Fruit fly (Drosophila melanogaster) whole organism, embryonic: ENCODE measurements around the gene TotM.

ENCODE experiments used
- Adf1 ChIP-seq: fragments of 200-800 bp; sonication (Bioruptor generic); IDR thresholded peaks from 2 replicates; pipeline ENCODE4 v1.3.6; 2022; ENCODE audit warnings: missing biosample characterization, missing genetic modification characterization
- CG10321 ChIP-seq: fragments of 200-800 bp; sonication (Bioruptor generic); IDR thresholded peaks from 2 replicates; pipeline ENCODE4 v1.3.6; 2022; ENCODE audit warnings: missing biosample characterization, missing genetic modification characterization
- CG10462 ChIP-seq: fragments of 200-800 bp; sonication (Bioruptor generic); optimal IDR thresholded peaks from 2 replicates; lab custom pipeline; 2016; ENCODE audit warnings: missing biosample characterization, missing genetic modification characterization
- CG10654 ChIP-seq: fragments of 200-800 bp; sonication (Bioruptor generic); optimal IDR thresholded peaks from 2 replicates; lab custom pipeline; 2016; ENCODE audit warnings: missing biosample characterization, missing genetic modification characterization
- CG11560 ChIP-seq: fragments of 200-800 bp; sonication (Bioruptor generic); IDR thresholded peaks from 3 replicates; pipeline ENCODE4 v1.3.6; 2022; ENCODE audit warnings: missing biosample characterization, missing genetic modification characterization
- CG12391 ChIP-seq: fragments of 200-800 bp; sonication (Bioruptor generic); optimal IDR thresholded peaks from 3 replicates; lab custom pipeline; 2018; ENCODE audit warnings: missing biosample characterization, mild to moderate bottlenecking, missing genetic modification characterization, moderate library complexity
- CG12659 ChIP-seq: fragments of 200-800 bp; sonication (Bioruptor generic); optimal IDR thresholded peaks from 3 replicates; lab custom pipeline; 2017; ENCODE audit warnings: mild to moderate bottlenecking, missing biosample characterization, missing genetic modification reagents, missing genetic modification characterization
- CG12769 ChIP-seq: fragments of 200-800 bp; sonication (Bioruptor generic); optimal IDR thresholded peaks from 2 replicates; lab custom pipeline; 2019; ENCODE audit warnings: missing biosample characterization, mild to moderate bottlenecking, missing genetic modification characterization, moderate library complexity
- CG13624 ChIP-seq: fragments of 200-800 bp; sonication (Bioruptor generic); optimal IDR thresholded peaks from 2 replicates; lab custom pipeline; 2016; ENCODE audit warnings: missing biosample characterization, missing genetic modification characterization
- CG14014 ChIP-seq: fragments of 200-800 bp; sonication (Bioruptor generic); IDR thresholded peaks from 2 replicates; pipeline ENCODE4 v1.3.6; 2022; ENCODE audit warnings: missing biosample characterization, missing genetic modification characterization
- CG15514 ChIP-seq: fragments of 200-800 bp; sonication (Bioruptor generic); optimal IDR thresholded peaks from 3 replicates; lab custom pipeline; 2017; ENCODE audit warnings: missing biosample characterization, missing genetic modification characterization, mild to moderate bottlenecking, moderate library complexity, missing genetic modification reagents
- CG1602 ChIP-seq: fragments of 200-800 bp; sonication (Bioruptor generic); optimal IDR thresholded peaks from 3 replicates; lab custom pipeline; 2016; ENCODE audit warnings: missing biosample characterization, missing genetic modification characterization
- CG31224 ChIP-seq: fragments of 200-800 bp; sonication (Bioruptor generic); IDR thresholded peaks from 2 replicates; pipeline ENCODE4 v1.3.6; 2022; ENCODE audit warnings: missing biosample characterization, missing genetic modification characterization
- CG34376 ChIP-seq: fragments of 200-800 bp; sonication (Bioruptor generic); optimal IDR thresholded peaks from 2 replicates; lab custom pipeline; 2018; ENCODE audit warnings: missing biosample characterization, mild to moderate bottlenecking, missing genetic modification characterization
- CG8089 ChIP-seq: fragments of 200-800 bp; sonication (Bioruptor generic); optimal IDR thresholded peaks from 3 replicates; lab custom pipeline; 2016; ENCODE audit warnings: missing biosample characterization, missing genetic modification characterization
- CG9797 ChIP-seq: fragments of 200-800 bp; sonication (Bioruptor generic); optimal IDR thresholded peaks from 3 replicates; lab custom pipeline; 2018; ENCODE audit warnings: missing biosample characterization, mild to moderate bottlenecking, missing genetic modification characterization
- E2f1 ChIP-seq: fragments of 200-800 bp; sonication (Bioruptor generic); IDR thresholded peaks from 2 replicates; pipeline ENCODE4 v1.3.6; 2022; ENCODE audit warnings: missing biosample characterization, missing genetic modification characterization
- H15 ChIP-seq: fragments of 200-800 bp; sonication (Bioruptor generic); IDR thresholded peaks from 3 replicates; pipeline ENCODE4 v1.3.6; 2022; ENCODE audit warnings: missing biosample characterization, missing genetic modification characterization
- Hmx ChIP-seq: fragments of 200-800 bp; sonication (Bioruptor generic); optimal IDR thresholded peaks from 2 replicates; lab custom pipeline; 2016; ENCODE audit warnings: missing biosample characterization, missing genetic modification characterization
- Jarid2 ChIP-seq: fragments of 200-800 bp; sonication (Bioruptor generic); optimal IDR thresholded peaks from 3 replicates; lab custom pipeline; 2017; ENCODE audit warnings: mild to moderate bottlenecking, missing biosample characterization, missing genetic modification reagents, missing genetic modification characterization
- Med ChIP-seq: fragments of 200-800 bp; sonication (Bioruptor generic); peaks from one replicate; lab custom pipeline; 2016; ENCODE audit warnings: missing biosample characterization, missing genetic modification characterization, mild to moderate bottlenecking, inconsistent platforms, moderate library complexity
- Mes4 ChIP-seq: fragments of 200-800 bp; sonication (Bioruptor generic); optimal IDR thresholded peaks from 2 replicates; lab custom pipeline; 2016; ENCODE audit warnings: missing biosample characterization, missing genetic modification characterization
- Optix ChIP-seq: fragments of 200-800 bp; sonication (Bioruptor generic); IDR thresholded peaks from 3 replicates; pipeline ENCODE4 v1.3.6; 2022; ENCODE audit warnings: missing biosample characterization, missing genetic modification characterization
- Pdp1 ChIP-seq, 2 experiments: fragments of 200-800 bp; sonication (Bioruptor generic); optimal IDR thresholded peaks; 3 replicates each; lab custom pipeline; 2016; ENCODE audit warnings: missing biosample characterization in 2 of 2, missing genetic modification characterization in 2 of 2, mild to moderate bottlenecking in 1 of 2, moderate library complexity in 1 of 2
- Six4 ChIP-seq: fragments of 200-800 bp; sonication (Bioruptor generic); optimal IDR thresholded peaks from 2 replicates; lab custom pipeline; 2016; ENCODE audit warnings: missing biosample characterization, missing genetic modification characterization
- Sox100B ChIP-seq: fragments of 200-800 bp; sonication (Bioruptor generic); optimal IDR thresholded peaks from 3 replicates; lab custom pipeline; 2018; ENCODE audit warnings: missing biosample characterization, mild to moderate bottlenecking, missing genetic modification characterization
- Sox102F ChIP-seq: fragments of 200-800 bp; sonication (Bioruptor generic); optimal IDR thresholded peaks from 2 replicates; lab custom pipeline; 2018; ENCODE audit warnings: missing biosample characterization, mild to moderate bottlenecking, missing genetic modification characterization, moderate library complexity
- Xbp1 ChIP-seq: fragments of 200-800 bp; sonication (Bioruptor generic); optimal IDR thresholded peaks from 3 replicates; lab custom pipeline; 2016; ENCODE audit warnings: missing biosample characterization, mild to moderate bottlenecking, missing genetic modification characterization
- ac ChIP-seq: fragments of 200-800 bp; sonication (Bioruptor generic); optimal IDR thresholded peaks from 3 replicates; lab custom pipeline; 2017; ENCODE audit warnings: missing biosample characterization, mild to moderate bottlenecking, missing genetic modification characterization
- amos ChIP-seq: fragments of 200-800 bp; sonication (Bioruptor generic); IDR thresholded peaks from 2 replicates; pipeline ENCODE4 v1.3.6; 2022; ENCODE audit warnings: missing biosample characterization, missing genetic modification characterization; ENCODE audit not compliant: partially characterized antibody
- ap ChIP-seq: fragments of 200-800 bp; sonication (Bioruptor generic); IDR thresholded peaks from 2 replicates; pipeline ENCODE4 v1.3.6; 2022; ENCODE audit warnings: missing biosample characterization, missing genetic modification characterization
- ara ChIP-seq: fragments of 200-800 bp; sonication (Bioruptor generic); IDR thresholded peaks from 2 replicates; pipeline ENCODE4 v1.3.6; 2022; ENCODE audit warnings: missing biosample characterization, missing genetic modification characterization
- bsh ChIP-seq, 2 experiments: fragments of 200-800 bp; sonication (Bioruptor generic); optimal IDR thresholded peaks; 2 replicates each; lab custom pipeline; 2017 to 2018; ENCODE audit warnings: mild to moderate bottlenecking in 2 of 2, missing biosample characterization in 2 of 2, missing genetic modification characterization in 2 of 2, moderate library complexity in 1 of 2
- caup ChIP-seq: fragments of 200-800 bp; sonication (Bioruptor generic); optimal IDR thresholded peaks from 3 replicates; lab custom pipeline; 2017; ENCODE audit warnings: missing biosample characterization, mild to moderate bottlenecking, missing genetic modification characterization, moderate library complexity; ENCODE audit not compliant: severe bottlenecking
- disco-r ChIP-seq: fragments of 200-800 bp; sonication (Bioruptor generic); optimal IDR thresholded peaks from 2 replicates; lab custom pipeline; 2016; ENCODE audit warnings: missing biosample characterization, missing genetic modification characterization
- dmrt99B ChIP-seq: fragments of 200-800 bp; sonication (Bioruptor generic); optimal IDR thresholded peaks from 2 replicates; lab custom pipeline; 2018; ENCODE audit warnings: missing biosample characterization, mild to moderate bottlenecking, missing genetic modification characterization, moderate library complexity
- exex ChIP-seq: fragments of 200-800 bp; sonication (Bioruptor generic); optimal IDR thresholded peaks from 4 replicates; lab custom pipeline; 2018; ENCODE audit warnings: missing biosample characterization, mild to moderate bottlenecking, missing genetic modification characterization, moderate library complexity
- gcm2 ChIP-seq: fragments of 200-800 bp; sonication (Bioruptor generic); optimal IDR thresholded peaks from 2 replicates; lab custom pipeline; 2016; ENCODE audit warnings: missing biosample characterization, missing genetic modification characterization
- gfzf ChIP-seq: fragments of 200-800 bp; sonication (Bioruptor generic); optimal IDR thresholded peaks from 2 replicates; lab custom pipeline; 2016; ENCODE audit warnings: missing biosample characterization, mild to moderate bottlenecking, missing genetic modification characterization, moderate library complexity
- kni ChIP-seq: fragments of 200-800 bp; sonication (Bioruptor generic); optimal IDR thresholded peaks from 3 replicates; lab custom pipeline; 2017; ENCODE audit warnings: mild to moderate bottlenecking, missing biosample characterization, missing genetic modification reagents, missing genetic modification characterization
- luna ChIP-seq: fragments of 200-800 bp; sonication (Bioruptor generic); optimal IDR thresholded peaks from 2 replicates; lab custom pipeline; 2016; ENCODE audit warnings: missing biosample characterization, missing genetic modification characterization
- nerfin-1 ChIP-seq: fragments of 200-800 bp; sonication (Bioruptor generic); optimal IDR thresholded peaks from 3 replicates; lab custom pipeline; 2019; ENCODE audit warnings: missing biosample characterization, mild to moderate bottlenecking, missing genetic modification characterization, moderate library complexity
- otp ChIP-seq: fragments of 200-800 bp; sonication (Bioruptor generic); IDR thresholded peaks from 3 replicates; pipeline ENCODE4, ENCODE4 v1.3.6; 2022; ENCODE audit warnings: missing biosample characterization, missing genetic modification characterization
- pum ChIP-seq: fragments of 200-800 bp; sonication (Bioruptor generic); optimal IDR thresholded peaks from 2 replicates; lab custom pipeline; 2016; ENCODE audit warnings: missing biosample characterization, missing genetic modification characterization
- run ChIP-seq: fragments of 200-800 bp; sonication (Bioruptor generic); optimal IDR thresholded peaks from 3 replicates; lab custom pipeline; 2018; ENCODE audit warnings: missing biosample characterization, mild to moderate bottlenecking, missing genetic modification characterization
- salm ChIP-seq: fragments of 200-800 bp; sonication (Bioruptor generic); optimal IDR thresholded peaks from 2 replicates; lab custom pipeline; 2018; ENCODE audit warnings: missing biosample characterization, mild to moderate bottlenecking, missing genetic modification characterization
- sd ChIP-seq: fragments of 200-800 bp; sonication (Bioruptor generic); optimal IDR thresholded peaks from 3 replicates; lab custom pipeline; 2018; ENCODE audit warnings: missing biosample characterization, mild to moderate bottlenecking, missing genetic modification characterization, moderate library complexity
- stwl ChIP-seq: fragments of 200-800 bp; sonication (Bioruptor generic); optimal IDR thresholded peaks from 3 replicates; lab custom pipeline; 2018; ENCODE audit warnings: missing biosample characterization, mild to moderate bottlenecking, missing genetic modification characterization, moderate library complexity
- sug ChIP-seq: fragments of 200-800 bp; optimal IDR thresholded peaks from 2 replicates; lab custom pipeline; 2019; ENCODE audit warnings: missing biosample characterization, mild to moderate bottlenecking, missing genetic modification characterization, moderate library complexity

TotM gene

DNA sequence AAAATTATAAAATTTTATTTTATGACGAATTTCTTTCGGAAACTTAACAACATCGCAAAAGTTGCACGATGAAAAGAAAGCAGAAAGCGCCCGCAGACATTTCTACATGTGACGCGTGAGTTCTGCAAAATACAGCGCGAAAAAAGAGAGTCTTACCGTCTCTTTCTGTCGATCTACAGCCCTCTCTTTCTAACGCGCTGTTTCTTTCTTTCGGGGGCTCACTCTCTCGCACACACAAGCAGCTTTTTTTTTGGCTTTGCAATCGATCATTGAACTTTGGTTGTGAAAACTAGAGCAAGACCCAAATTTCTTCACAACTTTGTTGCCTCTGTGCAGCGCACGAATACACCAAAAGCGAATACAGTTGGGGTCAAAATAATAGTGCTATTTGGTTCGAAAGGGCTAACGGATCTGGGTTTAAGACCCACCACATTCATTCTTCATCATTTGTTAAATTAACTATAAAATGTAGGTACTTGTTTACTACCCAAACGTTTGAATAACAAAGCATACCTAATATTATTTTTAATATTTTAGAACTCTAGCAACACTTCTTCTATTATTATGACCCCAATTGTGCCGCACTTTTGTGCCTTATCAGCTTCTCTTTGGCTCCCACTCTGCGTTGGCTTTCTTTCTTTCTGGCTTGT, 30.6 kb upstream of the TotM start (continued):
- peak; percentile 80 for TF ChIP-seq ara (GFP tag; lab: Robert Waterston, UW)
- TF ChIP-seq CG11560, result no peak
- TF ChIP-seq dmrt99B, result peak; percentile 94
- no peak for TF ChIP-seq luna (GFP tag; lab: Kevin White, UChicago)

DNA sequence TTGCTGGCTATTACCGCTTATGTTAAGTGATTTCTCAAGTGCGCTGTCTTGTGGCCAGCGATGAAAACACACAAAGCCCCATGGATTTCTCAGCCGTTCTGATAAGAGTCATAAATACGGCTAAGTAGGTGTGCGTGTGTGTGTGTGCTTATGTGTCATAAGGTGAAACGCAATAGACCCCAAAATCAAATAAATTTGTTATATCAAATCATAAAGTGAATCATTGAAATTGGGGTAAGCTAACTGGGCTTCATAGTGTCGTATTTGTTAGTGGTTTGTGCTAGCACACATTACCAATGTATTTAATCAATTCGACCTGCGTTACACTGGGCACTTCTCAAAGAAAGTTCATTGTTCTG, 30.1 kb upstream of the TotM start:
- no peak for TF ChIP-seq salm (tag; lab: Kevin White, UChicago)
- no peak for TF ChIP-seq ap
- TF ChIP-seq ac, result no peak
- TF ChIP-seq Jarid2, result no peak
- no peak for TF ChIP-seq run (tag; lab: Kevin White, UChicago)
- no peak for TF ChIP-seq CG9797 (GFP tag; lab: Kevin White, UChicago)
- TF ChIP-seq kni (GFP tag; lab: Kevin White, UChicago), result no peak
- TF ChIP-seq CG10462 (GFP tag; lab: Kevin White, UChicago), result no peak
- TF ChIP-seq E2f1, result no peak
- TF ChIP-seq otp (GFP tag; lab: Robert Waterston, UW), result no peak
- no peak for TF ChIP-seq H15
- no peak for TF ChIP-seq pum (GFP tag; lab: Kevin White, UChicago)
- TF ChIP-seq sug (tag; lab: Kevin White, UChicago), result peak; percentile 27
- TF ChIP-seq caup, result no peak
- no peak for TF ChIP-seq CG13624 (GFP tag; lab: Kevin White, UChicago)
- TF ChIP-seq gfzf, result no peak
- TF ChIP-seq CG34376 (GFP tag; lab: Kevin White, UChicago), result peak; percentile 38
- TF ChIP-seq CG15514 (GFP tag; lab: Kevin White, UChicago), result no peak
- TF ChIP-seq CG10654 (GFP tag; lab: Kevin White, UChicago), result no peak
- TF ChIP-seq amos (GFP tag; lab: Robert Waterston, UW), result no peak
- no peak for TF ChIP-seq disco-r (GFP tag; lab: Kevin White, UChicago)
- TF ChIP-seq CG1602, result no peak
- no peak for TF ChIP-seq Mes4
- TF ChIP-seq Med (GFP tag; lab: Kevin White, UChicago), result peak; percentile 47
- no peak for TF ChIP-seq gcm2 (GFP tag; lab: Kevin White, UChicago)
- no peak for TF ChIP-seq Sox100B (GFP tag; lab: Kevin White, UChicago)
- TF ChIP-seq CG14014 (GFP tag; lab: Robert Waterston, UW), result no peak
- no peak for TF ChIP-seq CG31224 (GFP tag; lab: Robert Waterston, UW)
- TF ChIP-seq Xbp1 (GFP tag; lab: Kevin White, UChicago), result no peak
- TF ChIP-seq CG12391 (tag; lab: Kevin White, UChicago), result no peak
- TF ChIP-seq CG12769, result no peak
- no peak for TF ChIP-seq Six4 (GFP tag; lab: Kevin White, UChicago)
- TF ChIP-seq exex (tag; lab: Kevin White, UChicago), result peak; percentile 76
- peak in 1 of 2 experiments; percentile 51 for TF ChIP-seq Pdp1 (GFP tag; optimal IDR thresholded peaks at IDR 0.05; lab: Kevin White, UChicago)
- TF ChIP-seq stwl, result no peak
- TF ChIP-seq CG8089 (GFP tag; lab: Kevin White, UChicago), result no peak
- TF ChIP-seq Adf1 (GFP tag; lab: Robert Waterston, UW), result no peak
- no peak for TF ChIP-seq Optix (GFP tag; lab: Robert Waterston, UW)
- no peak for TF ChIP-seq CG10321 (GFP tag; lab: Robert Waterston, UW)
- no peak for TF ChIP-seq Sox102F (GFP tag; lab: Kevin White, UChicago)
- TF ChIP-seq Hmx (GFP tag; lab: Kevin White, UChicago), result no peak
- no peak for TF ChIP-seq bsh (GFP tag; optimal IDR thresholded peaks at IDR 0.05; lab: Kevin White, UChicago)
- TF ChIP-seq sd (tag; lab: Kevin White, UChicago), result no peak
- TF ChIP-seq nerfin-1 (tag; lab: Kevin White, UChicago), result no peak
- no peak for TF ChIP-seq CG12659 (GFP tag; lab: Kevin White, UChicago)
